Worm (Caenorhabditis elegans): Measurements from ENCODE around the gene fkb-4.

ce11 chrV:12827219-12827618 is 40.3 kb upstream of the fkb-4 start, which contains the start of gene ugt-15:
- TF ChIP-seq R02D3.7 (tag; optimal IDR thresholded peaks at IDR 0.05), result no peak
- TF ChIP-seq nhr-11 (tag; optimal IDR thresholded peaks at IDR 0.05), result no peak
- no peak for TF ChIP-seq nhr-28 (tag; optimal IDR thresholded peaks at IDR 0.05)
- TF ChIP-seq lin-39 (tag; optimal IDR thresholded peaks at IDR 0.05), result no peak
- TF ChIP-seq nhr-25 (tag; optimal IDR thresholded peaks at IDR 0.05), result no peak
- no peak for TF ChIP-seq ama-1 (optimal IDR thresholded peaks at IDR 0.05)
- no peak for TF ChIP-seq ztf-11 (tag; optimal IDR thresholded peaks at IDR 0.05)
- no peak for TF ChIP-seq snpc-4 (tag; optimal IDR thresholded peaks at IDR 0.05)
- no peak for TF ChIP-seq mdl-1 (tag; optimal IDR thresholded peaks at IDR 0.05)
- TF ChIP-seq unc-62 (GFP tag; optimal IDR thresholded peaks at IDR 0.05), result no peak

All from whole organism, L3 larva.